Fruit fly (Drosophila melanogaster) whole organism, embryonic: Measurements from ENCODE around the gene Wdfy2.
A peak's percentile ranks its signal among the peaks of the same experiment; 100 is the strongest.

Experiments used
- Atf-2 ChIP-seq: fragments of 200-800 bp; sonication (Bioruptor generic); optimal IDR thresholded peaks from 2 replicates; lab custom pipeline; 2016; ENCODE audit warnings: missing biosample characterization, missing genetic modification characterization
- CG10321 ChIP-seq: fragments of 200-800 bp; sonication (Bioruptor generic); IDR thresholded peaks from 2 replicates; pipeline ENCODE4 v1.3.6; 2022; ENCODE audit warnings: missing biosample characterization, missing genetic modification characterization
- CG11560 ChIP-seq: fragments of 200-800 bp; sonication (Bioruptor generic); IDR thresholded peaks from 3 replicates; pipeline ENCODE4 v1.3.6; 2022; ENCODE audit warnings: missing biosample characterization, missing genetic modification characterization
- CG11695 ChIP-seq: fragments of 200-800 bp; sonication (Bioruptor generic); IDR thresholded peaks from 3 replicates; pipeline ENCODE4 v1.3.6; 2022; ENCODE audit warnings: missing biosample characterization, missing genetic modification characterization
- CG12071 ChIP-seq: fragments of 200-800 bp; sonication (Bioruptor generic); optimal IDR thresholded peaks from 3 replicates; lab custom pipeline; 2018; ENCODE audit warnings: missing biosample characterization, mild to moderate bottlenecking, missing genetic modification characterization
- CG12236 ChIP-seq: fragments of 200-800 bp; sonication (Bioruptor generic); optimal IDR thresholded peaks from 2 replicates; lab custom pipeline; 2016; ENCODE audit warnings: missing biosample characterization, missing genetic modification characterization
- CG15011 ChIP-seq: fragments of 200-800 bp; sonication (Bioruptor generic); optimal IDR thresholded peaks from 3 replicates; lab custom pipeline; 2018; ENCODE audit warnings: missing biosample characterization, mild to moderate bottlenecking, missing genetic modification characterization
- CG1529 ChIP-seq: fragments of 200-800 bp; sonication (Bioruptor generic); optimal IDR thresholded peaks from 3 replicates; lab custom pipeline; 2018; ENCODE audit warnings: missing biosample characterization, missing genetic modification characterization
- CG17186 ChIP-seq: fragments of 200-800 bp; sonication (Bioruptor generic); optimal IDR thresholded peaks from 3 replicates; lab custom pipeline; 2017; ENCODE audit warnings: missing biosample characterization, missing genetic modification reagents, missing genetic modification characterization
- CG17802 ChIP-seq: fragments of 200-800 bp; sonication (Bioruptor generic); optimal IDR thresholded peaks from 2 replicates; lab custom pipeline; 2018; ENCODE audit warnings: missing biosample characterization, mild to moderate bottlenecking, missing genetic modification characterization, moderate library complexity
- CG18599 ChIP-seq: fragments of 200-800 bp; sonication (Bioruptor generic); optimal IDR thresholded peaks from 3 replicates; lab custom pipeline; 2017; ENCODE audit warnings: missing biosample characterization, missing genetic modification characterization, mild to moderate bottlenecking, moderate library complexity, missing genetic modification reagents
- CG2202 ChIP-seq: fragments of 200-800 bp; sonication (Bioruptor generic); optimal IDR thresholded peaks from 2 replicates; lab custom pipeline; 2018; ENCODE audit warnings: missing biosample characterization, mild to moderate bottlenecking, missing genetic modification characterization
- CG30431 ChIP-seq: fragments of 200-800 bp; sonication (Bioruptor generic); optimal IDR thresholded peaks from 2 replicates; lab custom pipeline; 2017; ENCODE audit warnings: missing biosample characterization, missing genetic modification characterization
- CG31365 ChIP-seq: fragments of 200-800 bp; sonication (Bioruptor generic); optimal IDR thresholded peaks from 2 replicates; lab custom pipeline; 2018; ENCODE audit warnings: missing biosample characterization, mild to moderate bottlenecking, missing genetic modification characterization
- CG7745 ChIP-seq: fragments of 200-800 bp; sonication (Bioruptor generic); optimal IDR thresholded peaks from 2 replicates; lab custom pipeline; 2018; ENCODE audit warnings: missing biosample characterization, mild to moderate bottlenecking, missing genetic modification characterization, moderate library complexity
- CG7987 ChIP-seq: fragments of 200-800 bp; sonication (Bioruptor generic); optimal IDR thresholded peaks from 2 replicates; lab custom pipeline; 2018; ENCODE audit warnings: missing biosample characterization, mild to moderate bottlenecking, missing genetic modification characterization, moderate library complexity
- CG8388 ChIP-seq: fragments of 200-800 bp; sonication (Bioruptor generic); optimal IDR thresholded peaks from 2 replicates; lab custom pipeline; 2019; ENCODE audit warnings: missing biosample characterization, mild to moderate bottlenecking, missing genetic modification characterization, moderate library complexity
- CG9727 ChIP-seq: fragments of 200-800 bp; sonication (Bioruptor generic); optimal IDR thresholded peaks from 3 replicates; lab custom pipeline; 2017; ENCODE audit warnings: missing biosample characterization, mild to moderate bottlenecking, missing genetic modification characterization
- CG9817 ChIP-seq: fragments of 200-800 bp; sonication (Bioruptor generic); optimal IDR thresholded peaks from 2 replicates; lab custom pipeline; 2018; ENCODE audit warnings: missing biosample characterization, mild to moderate bottlenecking, missing genetic modification characterization, moderate library complexity
- Dek ChIP-seq: fragments of 200-800 bp; sonication (Bioruptor generic); optimal IDR thresholded peaks from 3 replicates; lab custom pipeline; 2019; ENCODE audit warnings: missing biosample characterization, mild to moderate bottlenecking, missing genetic modification characterization, moderate library complexity
- Dref ChIP-seq: fragments of 200-800 bp; sonication (Bioruptor generic); IDR thresholded peaks from 2 replicates; pipeline ENCODE4 v1.3.6; 2022; ENCODE audit warnings: missing biosample characterization, missing genetic modification characterization
- Fer3 ChIP-seq: fragments of 200-800 bp; sonication (Bioruptor generic); optimal IDR thresholded peaks from 2 replicates; lab custom pipeline; 2018; ENCODE audit warnings: missing biosample characterization, mild to moderate bottlenecking, missing genetic modification characterization, moderate library complexity
- Gug ChIP-seq: fragments of 200-800 bp; sonication (Bioruptor generic); IDR thresholded peaks from 4 replicates; pipeline ENCODE4 v1.3.6; 2022; ENCODE audit warnings: missing biosample characterization, missing genetic modification characterization
- Mad ChIP-seq: fragments of 200-800 bp; sonication (Bioruptor generic); optimal IDR thresholded peaks from 2 replicates; lab custom pipeline; 2016; ENCODE audit warnings: missing biosample characterization, missing genetic modification characterization
- Neu2 ChIP-seq: fragments of 200-800 bp; sonication (Bioruptor generic); optimal IDR thresholded peaks from 3 replicates; lab custom pipeline; 2016; ENCODE audit warnings: missing biosample characterization, missing genetic modification characterization, borderline replicate concordance
- Sox102F ChIP-seq: fragments of 200-800 bp; sonication (Bioruptor generic); optimal IDR thresholded peaks from 2 replicates; lab custom pipeline; 2018; ENCODE audit warnings: missing biosample characterization, mild to moderate bottlenecking, missing genetic modification characterization, moderate library complexity
- Spps ChIP-seq: fragments of 200-800 bp; sonication (Bioruptor generic); optimal IDR thresholded peaks from 2 replicates; lab custom pipeline; 2018; ENCODE audit warnings: missing biosample characterization, mild to moderate bottlenecking, missing genetic modification characterization
- abd-A ChIP-seq: fragments of 200-800 bp; sonication (Bioruptor generic); optimal IDR thresholded peaks from 3 replicates; lab custom pipeline; 2019; ENCODE audit warnings: missing biosample characterization, mild to moderate bottlenecking, missing genetic modification characterization, moderate library complexity
- az2 ChIP-seq: fragments of 200-800 bp; sonication (Bioruptor generic); optimal IDR thresholded peaks from 3 replicates; lab custom pipeline; 2016; ENCODE audit warnings: missing biosample characterization, missing genetic modification characterization
- br ChIP-seq: fragments of >200 bp; optimal IDR thresholded peaks from 2 replicates; lab custom pipeline; 2017
- chm ChIP-seq: fragments of 200-800 bp; sonication (Bioruptor generic); IDR thresholded peaks from 2 replicates; pipeline ENCODE4 v1.3.6; 2022; ENCODE audit warnings: missing biosample characterization, missing genetic modification characterization
- corto ChIP-seq: fragments of 200-800 bp; sonication (Bioruptor generic); optimal IDR thresholded peaks from 2 replicates; lab custom pipeline; 2016; ENCODE audit warnings: missing biosample characterization, mild to moderate bottlenecking, missing genetic modification characterization, moderate library complexity
- crol ChIP-seq: fragments of 200-800 bp; sonication (Bioruptor generic); IDR thresholded peaks from 2 replicates; pipeline ENCODE4 v1.3.6; 2022; ENCODE audit warnings: missing biosample characterization, missing genetic modification characterization
- cwo ChIP-seq: fragments of 200-800 bp; sonication (Bioruptor generic); optimal IDR thresholded peaks from 3 replicates; lab custom pipeline; 2017; ENCODE audit warnings: missing biosample characterization, missing genetic modification characterization, mild to moderate bottlenecking, moderate library complexity, missing genetic modification reagents
- dysf ChIP-seq: fragments of 200-800 bp; sonication (Bioruptor generic); IDR thresholded peaks from 3 replicates; pipeline ENCODE4 v1.3.6; 2022; ENCODE audit warnings: missing biosample characterization, missing genetic modification characterization
- eve ChIP-seq, 2 experiments: fragments of >200 bp; optimal IDR thresholded peaks; 2 replicates each; lab custom pipeline; 2017; ENCODE audit warnings: missing biosample characterization in 2 of 2, missing genetic modification characterization in 2 of 2
- gsb-n ChIP-seq: fragments of 200-800 bp; sonication (Bioruptor generic); optimal IDR thresholded peaks from 3 replicates; lab custom pipeline; 2018; ENCODE audit warnings: missing biosample characterization, mild to moderate bottlenecking, missing genetic modification characterization
- hth ChIP-seq: fragments of >200 bp; optimal IDR thresholded peaks from 2 replicates; lab custom pipeline; 2017; ENCODE audit warnings: inconsistent platforms
- insv ChIP-seq, 2 experiments: fragments of 200-800 bp; sonication (Bioruptor generic); optimal IDR thresholded peaks; 3 replicates each; lab custom pipeline; 2016 to 2018; ENCODE audit warnings: missing biosample characterization in 2 of 2, missing genetic modification characterization in 2 of 2
- inv ChIP-seq: fragments of 200-800 bp; sonication (Bioruptor generic); IDR thresholded peaks from 2 replicates; pipeline ENCODE4 v1.3.6; 2022; ENCODE audit warnings: missing biosample characterization, missing genetic modification characterization; ENCODE audit not compliant: partially characterized antibody
- pnt ChIP-seq: fragments of 200-800 bp; sonication (Bioruptor generic); optimal IDR thresholded peaks from 3 replicates; lab custom pipeline; 2016; ENCODE audit warnings: missing biosample characterization, missing genetic modification characterization
- sc ChIP-seq, 3 experiments: fragments of >200 bp in 2 of 3; fragments of 200-800 bp in 1 of 3; sonication (Bioruptor generic) in 1 of 3; optimal IDR thresholded peaks; 2 replicates in 2 of 3; 3 replicates in 1 of 3; lab custom pipeline; 2017; ENCODE audit warnings: mild to moderate bottlenecking in 1 of 3, missing biosample characterization in 1 of 3, missing genetic modification characterization in 1 of 3, missing genetic modification reagents in 1 of 3
- schlank ChIP-seq: fragments of 200-800 bp; sonication (Bioruptor generic); optimal IDR thresholded peaks from 2 replicates; lab custom pipeline; 2018; ENCODE audit warnings: missing biosample characterization, mild to moderate bottlenecking, missing genetic modification characterization
- scrt ChIP-seq: fragments of 200-800 bp; sonication (Bioruptor generic); optimal IDR thresholded peaks from 2 replicates; lab custom pipeline; 2018; ENCODE audit warnings: missing biosample characterization, mild to moderate bottlenecking, missing genetic modification characterization, moderate library complexity
- sisA ChIP-seq: fragments of 200-800 bp; sonication (Bioruptor generic); IDR thresholded peaks from 2 replicates; pipeline ENCODE4 v1.3.6; 2022; ENCODE audit warnings: missing biosample characterization, missing genetic modification characterization
- twi ChIP-seq: fragments of 200-800 bp; optimal IDR thresholded peaks from 2 replicates; lab custom pipeline; 2019; ENCODE audit warnings: missing biosample characterization, mild to moderate bottlenecking, missing genetic modification characterization, moderate library complexity
- unpg ChIP-seq: fragments of 200-800 bp; sonication (Bioruptor generic); optimal IDR thresholded peaks from 3 replicates; lab custom pipeline; 2018; ENCODE audit warnings: missing biosample characterization, mild to moderate bottlenecking, missing genetic modification characterization, moderate library complexity
- usp ChIP-seq: fragments of >200 bp; optimal IDR thresholded peaks from 2 replicates; lab custom pipeline; 2017; ENCODE audit warnings: missing biosample characterization, missing genetic modification characterization

Wdfy2 gene

dm6 chr2L:10395035-10395434 is 28.1 kb upstream of the Wdfy2 start:
- no peak for TF ChIP-seq CG17186
- TF ChIP-seq eve (GFP tag; optimal IDR thresholded peaks at IDR 0.05; lab: Kevin White, UChicago) = peak in 1 of 2 experiments; percentile 13
- no peak for TF ChIP-seq az2
- no peak for TF ChIP-seq CG2202 (tag; lab: Kevin White, UChicago)
- no peak for TF ChIP-seq Gug (GFP tag; lab: Robert Waterston, UW)
- TF ChIP-seq CG9727 (GFP tag; lab: Kevin White, UChicago) = no peak
- TF ChIP-seq Neu2 (GFP tag; lab: Kevin White, UChicago) = no peak

- TF ChIP-seq CG30431 (GFP tag; lab: Kevin White, UChicago) (no peak), sc (optimal IDR thresholded peaks at IDR 0.05; lab: Kevin White, UChicago) (no peak), sc (GFP tag; optimal IDR thresholded peaks at IDR 0.05; lab: Kevin White, UChicago) (no peak), Dref (GFP tag; lab: Robert Waterston, UW) (peak; percentile 58), CG11560 (tag; lab: Robert Waterston, UW) (peak; percentile 97), CG12236 (GFP tag; lab: Kevin White, UChicago) (no peak), scrt (GFP tag; lab: Kevin White, UChicago) (no peak), CG11695 (GFP tag; lab: Robert Waterston, UW) (no peak), eve (GFP tag; optimal IDR thresholded peaks at IDR 0.05; lab: Kevin White, UChicago) (peak in 1 of 2 experiments; percentile 67), abd-A (no peak), Dek (tag; lab: Kevin White, UChicago) (no peak), CG31365 (tag; lab: Kevin White, UChicago) (no peak), inv (GFP tag; lab: Robert Waterston, UW) (no peak; the same call in 1 of the 2 replicates), corto (GFP tag; lab: Kevin White, UChicago) (peak; percentile 34), Atf-2 (GFP tag; lab: Kevin White, UChicago) (no peak), CG10321 (GFP tag; lab: Robert Waterston, UW) (no peak), CG7745 (no peak), br (no peak), CG12071 (no peak), CG7987 (GFP tag; lab: Kevin White, UChicago) (no peak), crol (GFP tag; lab: Robert Waterston, UW) (no peak), gsb-n (tag; lab: Kevin White, UChicago) (no peak), cwo (GFP tag; lab: Kevin White, UChicago) (no peak), schlank (tag; lab: Kevin White, UChicago) (no peak), usp (GFP tag; lab: Kevin White, UChicago) (no peak), dysf (GFP tag; lab: Robert Waterston, UW) (no peak), sisA (no peak), twi (tag; lab: Kevin White, UChicago) (no peak), Sox102F (GFP tag; lab: Kevin White, UChicago) (no peak), Spps (tag; lab: Kevin White, UChicago) (no peak), CG1529 (GFP tag; lab: Kevin White, UChicago) (no peak), CG8388 (GFP tag; lab: Kevin White, UChicago) (no peak), CG9817 (tag; lab: Kevin White, UChicago) (no peak), hth (lab: Kevin White, UChicago) (no peak), unpg (GFP tag; lab: Kevin White, UChicago) (no peak), insv (GFP tag; optimal IDR thresholded peaks at IDR 0.05; lab: Kevin White, UChicago) (peak in 1 of 2 experiments; percentile 43), CG18599 (GFP tag; lab: Kevin White, UChicago) (no peak), CG17802 (tag; lab: Kevin White, UChicago) (no peak), chm (no peak), pnt (GFP tag; lab: Kevin White, UChicago) (no peak), CG15011 (GFP tag; lab: Kevin White, UChicago) (no peak), Fer3 (tag; lab: Kevin White, UChicago) (no peak), Mad (GFP tag; lab: Kevin White, UChicago) (no peak)
Measured at dm6 chr2L:10395642-10396487, 27.2 kb upstream of the Wdfy2 start, which contains the start of gene Mdh1. Gene Mdh1, minus strand, starts transcription at chr2L:10396332.
